Worm (Caenorhabditis elegans) whole organism, midembryonic: ENCODE measurements around the gene C17A2.2.
A peak's percentile ranks its signal among the peaks of the same experiment; 100 is the strongest.
"Not testable (repeated sequence)": the region's sequence is repeated elsewhere in the genome, so short reads cannot be mapped to it uniquely, and the experiment has no call there.

Experiments
- T22C8.4 ChIP-seq: fragments of 200-800 bp; sonication (Bioruptor generic); IDR thresholded peaks from 2 replicates; pipeline ENCODE4 v1.3.6; 2022; ENCODE audit warnings: missing genetic modification characterization, missing compliant biosample characterization
- cog-1 ChIP-seq: sonication (generic microtip); optimal IDR thresholded peaks from 2 replicates; lab custom pipeline; 2016; ENCODE audit warnings: missing genetic modification characterization, missing compliant biosample characterization
- flt-1 ChIP-seq: fragments of 200-800 bp; sonication (Bioruptor generic); IDR thresholded peaks from 2 replicates; pipeline ENCODE4 v1.3.6; 2022; ENCODE audit warnings: missing genetic modification characterization, missing compliant biosample characterization
- klf-2 ChIP-seq: fragments of 200-800 bp; sonication (Bioruptor generic); conservative IDR thresholded peaks from 2 replicates; pipeline ENCODE4 v1.3.6; 2022; ENCODE audit warnings: missing genetic modification reagents, missing genetic modification characterization, missing compliant biosample characterization
- med-1 ChIP-seq: sonication (generic microtip); optimal IDR thresholded peaks from 2 replicates; lab custom pipeline; 2017; ENCODE audit warnings: missing genetic modification characterization, mild to moderate bottlenecking, missing compliant biosample characterization, antibody characterized with exemption, missing genetic modification reagents; ENCODE audit not compliant: insufficient read depth
- ref-1 ChIP-seq: fragments of 200-800 bp; sonication (Bioruptor generic); conservative IDR thresholded peaks from 2 replicates; pipeline ENCODE4 v1.3.6; 2022; ENCODE audit warnings: missing genetic modification reagents, missing genetic modification characterization, missing compliant biosample characterization
- tab-1 ChIP-seq: fragments of 200-800 bp; sonication (Bioruptor generic); IDR thresholded peaks from 2 replicates; pipeline ENCODE4 v1.3.6; 2022; ENCODE audit warnings: missing genetic modification characterization, missing compliant biosample characterization
- ztf-23 ChIP-seq: fragments of 200-800 bp; sonication (Bioruptor generic); IDR thresholded peaks from 2 replicates; pipeline ENCODE4 v1.3.6; 2022; ENCODE audit warnings: missing genetic modification reagents, missing genetic modification characterization, missing compliant biosample characterization
- ztf-29 ChIP-seq: fragments of 200-800 bp; sonication (Bioruptor generic); IDR thresholded peaks from 2 replicates; pipeline ENCODE4 v1.3.6; 2022; ENCODE audit warnings: missing genetic modification reagents, missing genetic modification characterization, missing compliant biosample characterization

The C17A2.2 gene

ce11 chrII:3846028-3846427 is at the start of gene C17A2.2:
Gene C17A2.2 (plus strand): TSS chrII:3846328.
- TF ChIP-seq ztf-29 (no peak), cog-1 (tag; lab: Kevin White, UChicago) (no peak), flt-1 (GFP tag; lab: Robert Waterston, UW) (no peak), med-1 (no peak), tab-1 (GFP tag; lab: Robert Waterston, UW) (no peak), T22C8.4 (no peak), klf-2 (GFP tag; lab: Robert Waterston, UW) (no peak), ref-1 (GFP tag; lab: Robert Waterston, UW) (no peak)

- TF ChIP-seq flt-1 (GFP tag; lab: Robert Waterston, UW) (no peak), tab-1 (GFP tag; lab: Robert Waterston, UW) (no peak), cog-1 (tag; lab: Kevin White, UChicago) (no peak), T22C8.4 (no peak), klf-2 (GFP tag; lab: Robert Waterston, UW) (no peak), ref-1 (GFP tag; lab: Robert Waterston, UW) (no peak), med-1 (no peak), ztf-23 (GFP tag; lab: Robert Waterston, UW) (no peak), ztf-29 (no peak)
Observed at ce11 chrII:3803219-3803618, 42.9 kb upstream of the C17A2.2 start, which contains the start of gene ins-32. Gene ins-32 (minus strand): TSS chrII:3803319.

ce11 chrII:3805518-3805917 is 40.6 kb upstream of the C17A2.2 start:
- TF ChIP-seq cog-1 (tag; lab: Kevin White, UChicago) (no peak), med-1 (no peak), flt-1 (GFP tag; lab: Robert Waterston, UW) (no peak), tab-1 (GFP tag; lab: Robert Waterston, UW) (no peak)

- no peak for TF ChIP-seq ztf-23 (GFP tag; lab: Robert Waterston, UW)
Observed at ce11 chrII:3806964-3807363, 39.2 kb upstream of the C17A2.2 start, which contains the start of gene F54D10.4. Gene F54D10.4 (minus strand): TSS chrII:3807064.

ce11 chrII:3808104-3808503 is 38.0 kb upstream of the C17A2.2 start, which contains the start of gene F54D10.5:
Gene F54D10.5 (minus strand): TSS chrII:3808177.
- TF ChIP-seq tab-1 (GFP tag; lab: Robert Waterston, UW) = no peak
- 0 out of 2 replicates have a peak, but pooled peaks have one; percentile 18 for TF ChIP-seq flt-1 (GFP tag; lab: Robert Waterston, UW)
- peak; percentile 65 for TF ChIP-seq med-1
- TF ChIP-seq ztf-23 (GFP tag; lab: Robert Waterston, UW) = peak; percentile 50; the same call in 1 of the 2 replicates

ce11 chrII:3808643-3809042 is 37.5 kb upstream of the C17A2.2 start:
- TF ChIP-seq T22C8.4 = no peak
- TF ChIP-seq cog-1 (tag; lab: Kevin White, UChicago) = no peak
- TF ChIP-seq tab-1 (GFP tag; lab: Robert Waterston, UW) = no peak
- TF ChIP-seq ref-1 (GFP tag; lab: Robert Waterston, UW) = no peak
- no peak for TF ChIP-seq ztf-23 (GFP tag; lab: Robert Waterston, UW)
- no peak for TF ChIP-seq ztf-29

ce11 chrII:3810550-3810949 is 35.6 kb upstream of the C17A2.2 start:
- TF ChIP-seq ztf-29 = no peak
- TF ChIP-seq med-1 = no peak
- no peak for TF ChIP-seq tab-1 (GFP tag; lab: Robert Waterston, UW)
- TF ChIP-seq cog-1 (tag; lab: Kevin White, UChicago) = peak; percentile 54
- no peak for TF ChIP-seq ztf-23 (GFP tag; lab: Robert Waterston, UW)

- no peak for TF ChIP-seq T22C8.4
- TF ChIP-seq cog-1 (tag; lab: Kevin White, UChicago) = no peak
- no peak for TF ChIP-seq tab-1 (GFP tag; lab: Robert Waterston, UW)
- no peak for TF ChIP-seq med-1
- TF ChIP-seq flt-1 (GFP tag; lab: Robert Waterston, UW) = no peak
- no peak for TF ChIP-seq ztf-23 (GFP tag; lab: Robert Waterston, UW)
- no peak for TF ChIP-seq ztf-29
- no peak for TF ChIP-seq ref-1 (GFP tag; lab: Robert Waterston, UW)
Observed at ce11 chrII:3811816-3812332, 34.3 kb upstream of the C17A2.2 start, which contains the start of gene lido-15. Gene lido-15 (plus strand): TSS chrII:3812282.

- no peak for TF ChIP-seq klf-2 (GFP tag; lab: Robert Waterston, UW)
Observed at ce11 chrII:3815445-3816208, 30.5 kb upstream of the C17A2.2 start.

ce11 chrII:3816251-3816849 is 29.8 kb upstream of the C17A2.2 start, which contains the start of gene fbxa-24:
Gene fbxa-24 (plus strand): TSS chrII:3816526.
- TF ChIP-seq klf-2 (GFP tag; lab: Robert Waterston, UW); tab-1 (GFP tag; lab: Robert Waterston, UW); T22C8.4: not testable (repeated sequence)

ce11 chrII:3821248-3821647 is 24.9 kb upstream of the C17A2.2 start, which contains the start of gene F54D10.7:
Gene F54D10.7 (minus strand): TSS chrII:3821296.
- no peak for TF ChIP-seq cog-1 (tag; lab: Kevin White, UChicago)
- TF ChIP-seq med-1 = no peak
- no peak for TF ChIP-seq tab-1 (GFP tag; lab: Robert Waterston, UW)
- TF ChIP-seq ref-1 (GFP tag; lab: Robert Waterston, UW) = no peak
- no peak for TF ChIP-seq flt-1 (GFP tag; lab: Robert Waterston, UW)
- no peak for TF ChIP-seq T22C8.4
- TF ChIP-seq ztf-23 (GFP tag; lab: Robert Waterston, UW) = no peak
- TF ChIP-seq klf-2 (GFP tag; lab: Robert Waterston, UW) = no peak
- no peak for TF ChIP-seq ztf-29
